Worm (Caenorhabditis elegans): Measurements from ENCODE around the gene clec-52.

DNA sequence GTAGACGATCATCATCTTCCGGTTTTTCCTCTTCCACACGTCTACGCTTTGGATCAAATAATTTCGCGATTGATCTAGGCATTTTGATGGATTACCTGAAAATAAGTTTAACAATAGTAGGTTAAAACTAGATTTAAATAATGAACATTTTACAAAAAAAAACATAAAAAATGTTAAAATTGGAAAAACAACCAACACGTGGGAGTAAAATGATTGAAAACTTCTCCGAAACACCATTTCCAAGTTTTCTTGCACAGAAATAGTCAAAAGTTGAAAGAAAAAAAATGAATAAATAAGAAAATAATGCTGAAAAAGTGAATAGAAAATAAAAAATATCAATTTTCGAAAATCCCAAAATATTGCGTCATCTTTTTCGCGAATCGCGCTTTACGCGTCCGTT, 43.2 kb upstream of the clec-52 start, which contains the start of gene C07G1.7:
- no peak for TF ChIP-seq him-1 (tag; optimal IDR thresholded peaks at IDR 0.05)
- TF ChIP-seq dao-5 (tag; optimal IDR thresholded peaks at IDR 0.05), result no peak
- no peak for TF ChIP-seq W03F9.2 (tag; optimal IDR thresholded peaks at IDR 0.05)

Data from whole organism, L4/young adult.